Fruit fly (Drosophila melanogaster) whole organism, adult: ENCODE results near the gene CG5131.

Source experiments
- CG11617 ChIP-seq: fragments of 200-800 bp; sonication (Bioruptor generic); optimal IDR thresholded peaks from 2 replicates; lab custom pipeline; 2017; ENCODE audit warnings: mild to moderate bottlenecking, missing biosample characterization, missing genetic modification reagents, missing genetic modification characterization
- CG12768 ChIP-seq: fragments of 200-800 bp; sonication (Bioruptor generic); optimal IDR thresholded peaks from 2 replicates; lab custom pipeline; 2017; ENCODE audit warnings: missing biosample characterization, missing genetic modification characterization, mild to moderate bottlenecking, moderate library complexity, missing genetic modification reagents
- CG14711 ChIP-seq: fragments of 200-800 bp; sonication (Bioruptor generic); optimal IDR thresholded peaks from 2 replicates; lab custom pipeline; 2018; ENCODE audit warnings: missing biosample characterization, mild to moderate bottlenecking, missing genetic modification characterization, moderate library complexity
- CG1620 ChIP-seq: fragments of 200-800 bp; sonication (Bioruptor generic); optimal IDR thresholded peaks from 2 replicates; lab custom pipeline; 2016; ENCODE audit warnings: missing biosample characterization, missing genetic modification characterization
- CG33017 ChIP-seq: fragments of 200-800 bp; sonication (Bioruptor generic); optimal IDR thresholded peaks from 2 replicates; lab custom pipeline; 2018; ENCODE audit warnings: missing biosample characterization, mild to moderate bottlenecking, missing genetic modification characterization, moderate library complexity
- CG5204 ChIP-seq: fragments of 200-800 bp; sonication (Bioruptor generic); optimal IDR thresholded peaks from 2 replicates; lab custom pipeline; 2016; ENCODE audit warnings: missing biosample characterization, missing genetic modification characterization
- CG7045 ChIP-seq: fragments of 200-800 bp; sonication (Bioruptor generic); optimal IDR thresholded peaks from 2 replicates; lab custom pipeline; 2017; ENCODE audit warnings: missing biosample characterization, mild to moderate bottlenecking, missing genetic modification characterization
- CG7101 ChIP-seq: fragments of 200-800 bp; sonication (Bioruptor generic); optimal IDR thresholded peaks from 2 replicates; lab custom pipeline; 2018; ENCODE audit warnings: missing biosample characterization, mild to moderate bottlenecking, missing genetic modification characterization, moderate library complexity
- Clk ChIP-seq: fragments of 200-800 bp; sonication (Bioruptor generic); optimal IDR thresholded peaks from 2 replicates; lab custom pipeline; 2017; ENCODE audit warnings: missing biosample characterization, missing genetic modification characterization
- Crg-1 ChIP-seq: fragments of 200-800 bp; sonication (Bioruptor generic); optimal IDR thresholded peaks from 2 replicates; lab custom pipeline; 2016; ENCODE audit warnings: missing biosample characterization, missing genetic modification characterization
- Hr96 ChIP-seq: fragments of 200-800 bp; sonication (Bioruptor generic); optimal IDR thresholded peaks from 2 replicates; lab custom pipeline; 2016; ENCODE audit warnings: missing biosample characterization, missing genetic modification characterization
- Mnt ChIP-seq: fragments of 200-800 bp; sonication (Bioruptor generic); optimal IDR thresholded peaks from 2 replicates; lab custom pipeline; 2016; ENCODE audit warnings: missing biosample characterization, mild to moderate bottlenecking, missing genetic modification characterization
- bab1 ChIP-seq: fragments of 200-800 bp; sonication (Bioruptor generic); optimal IDR thresholded peaks from 3 replicates; lab custom pipeline; 2019; ENCODE audit warnings: missing biosample characterization, mild to moderate bottlenecking, missing genetic modification characterization, moderate library complexity
- cic ChIP-seq: fragments of 200-800 bp; sonication (Bioruptor generic); optimal IDR thresholded peaks from 2 replicates; lab custom pipeline; 2017; ENCODE audit warnings: missing biosample characterization, mild to moderate bottlenecking, missing genetic modification characterization, moderate library complexity
- cnc ChIP-seq, 2 experiments: fragments of >200 bp; optimal IDR thresholded peaks; 2 replicates each; lab custom pipeline; 2017
- kay ChIP-seq: fragments of 200-800 bp; sonication (Bioruptor generic); peaks from one replicate; lab custom pipeline; 2016; ENCODE audit warnings: missing biosample characterization, missing genetic modification characterization, borderline replicate concordance
- ovo ChIP-seq: fragments of 200-800 bp; sonication (Bioruptor generic); optimal IDR thresholded peaks from 2 replicates; lab custom pipeline; 2016; ENCODE audit warnings: missing biosample characterization, missing genetic modification characterization
- pad ChIP-seq: fragments of 200-800 bp; sonication (Bioruptor generic); optimal IDR thresholded peaks from 3 replicates; lab custom pipeline; 2017; ENCODE audit warnings: missing biosample characterization, missing genetic modification characterization, mild to moderate bottlenecking, moderate library complexity, missing genetic modification reagents
- tj ChIP-seq: fragments of 200-800 bp; sonication (Bioruptor generic); optimal IDR thresholded peaks from 3 replicates; lab custom pipeline; 2017; ENCODE audit warnings: missing biosample characterization, mild to moderate bottlenecking, missing genetic modification characterization, moderate library complexity
- toe ChIP-seq: fragments of 200-800 bp; sonication (Bioruptor generic); optimal IDR thresholded peaks from 2 replicates; lab custom pipeline; 2016; ENCODE audit warnings: missing biosample characterization, missing genetic modification characterization

Gene CG5131

dm6 chr2L:17484174-17484573, at the start of gene CG5131, which contains the start of gene GCS2beta:
Gene CG5131, plus strand, starts transcription at chr2L:17484501.
Gene GCS2beta, minus strand, starts transcription at chr2L:17484307.
- TF ChIP-seq CG7045 (GFP tag; lab: Kevin White, UChicago) (peak; percentile 89), CG12768 (GFP tag; lab: Kevin White, UChicago) (peak; percentile 89), CG7101 (tag; lab: Kevin White, UChicago) (peak; percentile 85), cnc (optimal IDR thresholded peaks at IDR 0.05; lab: Kevin White, UChicago) (no peak), Crg-1 (GFP tag; lab: Kevin White, UChicago) (peak; percentile 94), pad (GFP tag; lab: Kevin White, UChicago) (peak; percentile 71), Mnt (GFP tag; lab: Kevin White, UChicago) (peak; percentile 80), CG11617 (GFP tag; lab: Kevin White, UChicago) (peak; percentile 87), cic (GFP tag; lab: Kevin White, UChicago) (peak; percentile 15), ovo (GFP tag; lab: Kevin White, UChicago) (peak; percentile 65), CG1620 (GFP tag; lab: Kevin White, UChicago) (peak; percentile 92), CG5204 (GFP tag; lab: Kevin White, UChicago) (peak; percentile 85), Clk (GFP tag; lab: Kevin White, UChicago) (peak; percentile 79), CG33017 (peak; percentile 84), toe (GFP tag; lab: Kevin White, UChicago) (peak; percentile 95), Hr96 (GFP tag; lab: Kevin White, UChicago) (peak; percentile 92), CG14711 (peak; percentile 83), tj (GFP tag; lab: Kevin White, UChicago) (peak; percentile 94), bab1 (GFP tag; lab: Kevin White, UChicago) (peak; percentile 90), kay (peak; percentile 58)

dm6 chr2L:17436500-17436899, 47.8 kb upstream of the CG5131 start, which contains the start of gene CG33928:
Gene CG33928, minus strand, starts transcription at chr2L:17436600.
- TF ChIP-seq CG7101 (tag; lab: Kevin White, UChicago) (no peak), Clk (GFP tag; lab: Kevin White, UChicago) (no peak), CG5204 (GFP tag; lab: Kevin White, UChicago) (no peak), CG1620 (GFP tag; lab: Kevin White, UChicago) (no peak), Crg-1 (GFP tag; lab: Kevin White, UChicago) (no peak), tj (GFP tag; lab: Kevin White, UChicago) (no peak), cic (GFP tag; lab: Kevin White, UChicago) (no peak), ovo (GFP tag; lab: Kevin White, UChicago) (no peak)

dm6 chr2L:17437594-17437993, 46.7 kb upstream of the CG5131 start:
- no peak for TF ChIP-seq kay
- no peak for TF ChIP-seq CG1620 (GFP tag; lab: Kevin White, UChicago)
- no peak for TF ChIP-seq tj (GFP tag; lab: Kevin White, UChicago)
- TF ChIP-seq CG12768 (GFP tag; lab: Kevin White, UChicago): no peak
- no peak for TF ChIP-seq Hr96 (GFP tag; lab: Kevin White, UChicago)
- TF ChIP-seq CG11617 (GFP tag; lab: Kevin White, UChicago): no peak
- no peak for TF ChIP-seq toe (GFP tag; lab: Kevin White, UChicago)
- no peak for TF ChIP-seq Crg-1 (GFP tag; lab: Kevin White, UChicago)
- no peak for TF ChIP-seq pad (GFP tag; lab: Kevin White, UChicago)
- no peak for TF ChIP-seq Clk (GFP tag; lab: Kevin White, UChicago)
- no peak for TF ChIP-seq CG5204 (GFP tag; lab: Kevin White, UChicago)

- TF ChIP-seq kay: peak; percentile 92
- TF ChIP-seq Hr96 (GFP tag; lab: Kevin White, UChicago): no peak
- TF ChIP-seq CG12768 (GFP tag; lab: Kevin White, UChicago): no peak
- TF ChIP-seq toe (GFP tag; lab: Kevin White, UChicago): no peak
- no peak for TF ChIP-seq CG7101 (tag; lab: Kevin White, UChicago)
Measured at dm6 chr2L:17447071-17447470, 37.2 kb upstream of the CG5131 start.

dm6 chr2L:17448435-17448834, 35.9 kb upstream of the CG5131 start:
- no peak for TF ChIP-seq toe (GFP tag; lab: Kevin White, UChicago)
- TF ChIP-seq CG7101 (tag; lab: Kevin White, UChicago): peak; percentile 3
- peak; percentile 36 for TF ChIP-seq CG12768 (GFP tag; lab: Kevin White, UChicago)
- peak; percentile 3 for TF ChIP-seq pad (GFP tag; lab: Kevin White, UChicago)
- TF ChIP-seq bab1 (GFP tag; lab: Kevin White, UChicago): no peak
- TF ChIP-seq tj (GFP tag; lab: Kevin White, UChicago): peak; percentile 4
- no peak for TF ChIP-seq kay
- peak; percentile 35 for TF ChIP-seq CG7045 (GFP tag; lab: Kevin White, UChicago)
- no peak for TF ChIP-seq Crg-1 (GFP tag; lab: Kevin White, UChicago)
- TF ChIP-seq CG14711: no peak
- no peak for TF ChIP-seq Mnt (GFP tag; lab: Kevin White, UChicago)
- no peak for TF ChIP-seq CG1620 (GFP tag; lab: Kevin White, UChicago)
- TF ChIP-seq Hr96 (GFP tag; lab: Kevin White, UChicago): no peak
- TF ChIP-seq cnc (optimal IDR thresholded peaks at IDR 0.05; lab: Kevin White, UChicago): no peak
- TF ChIP-seq Clk (GFP tag; lab: Kevin White, UChicago): no peak
- no peak for TF ChIP-seq CG11617 (GFP tag; lab: Kevin White, UChicago)
- TF ChIP-seq cic (GFP tag; lab: Kevin White, UChicago): peak; percentile 79
- TF ChIP-seq ovo (GFP tag; lab: Kevin White, UChicago): no peak
- no peak for TF ChIP-seq CG5204 (GFP tag; lab: Kevin White, UChicago)
- no peak for TF ChIP-seq CG33017
